Fruit fly (Drosophila melanogaster): Measurements from ENCODE around the gene CG18508.

DNA sequence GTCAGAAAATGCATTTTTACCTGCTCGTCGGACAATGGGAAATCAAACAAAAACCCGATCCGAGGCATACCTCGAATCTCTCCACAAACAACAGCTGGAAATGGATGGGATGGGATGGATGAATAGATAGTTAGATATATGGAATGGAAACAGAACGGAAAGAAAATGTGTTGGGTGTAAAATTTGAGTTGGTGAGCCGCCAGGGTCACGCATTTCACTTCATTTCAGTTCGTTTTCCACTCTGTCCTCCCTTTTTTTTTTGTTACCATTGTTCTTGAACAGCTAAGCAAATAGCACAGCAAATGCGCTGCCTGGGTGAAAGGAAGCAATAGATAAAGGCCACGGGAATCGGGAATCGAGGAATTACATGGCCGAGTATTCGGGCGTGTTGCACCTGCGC lies 20.7 kb downstream of the CG18508 start:
- TF ChIP-seq vri (GFP tag; optimal IDR thresholded peaks at IDR 0.05) (no peak), Eip78C (GFP tag) (no peak), Ets21C (GFP tag; optimal IDR thresholded peaks at IDR 0.05) (no peak), Lpt (GFP tag; optimal IDR thresholded peaks at IDR 0.05) (no peak), achi (GFP tag; optimal IDR thresholded peaks at IDR 0.05) (no peak), CG6163 (GFP tag; IDR thresholded peaks at IDR 0.05) (no peak), CG16779 (tag; optimal IDR thresholded peaks at IDR 0.05) (no peak), CG6854 (GFP tag; optimal IDR thresholded peaks at IDR 0.05) (no peak), Sox14 (GFP tag; optimal IDR thresholded peaks at IDR 0.05) (no peak), CG3919 (GFP tag; optimal IDR thresholded peaks at IDR 0.05) (no peak), dac (GFP tag; optimal IDR thresholded peaks at IDR 0.05) (no peak)
